Fruit fly (Drosophila melanogaster): ENCODE data around the gene eEF1alpha2.

dm6 chr3R:31697606-31698005 is 40.7 kb upstream of the eEF1alpha2 start:
- TF ChIP-seq Dll (optimal IDR thresholded peaks at IDR 0.05), result no peak
- TF ChIP-seq psq (optimal IDR thresholded peaks at IDR 0.05), result no peak
- TF ChIP-seq pan (optimal IDR thresholded peaks at IDR 0.05), result no peak
